Worm (Caenorhabditis elegans): ENCODE measurements around the gene clk-1.

DNA sequence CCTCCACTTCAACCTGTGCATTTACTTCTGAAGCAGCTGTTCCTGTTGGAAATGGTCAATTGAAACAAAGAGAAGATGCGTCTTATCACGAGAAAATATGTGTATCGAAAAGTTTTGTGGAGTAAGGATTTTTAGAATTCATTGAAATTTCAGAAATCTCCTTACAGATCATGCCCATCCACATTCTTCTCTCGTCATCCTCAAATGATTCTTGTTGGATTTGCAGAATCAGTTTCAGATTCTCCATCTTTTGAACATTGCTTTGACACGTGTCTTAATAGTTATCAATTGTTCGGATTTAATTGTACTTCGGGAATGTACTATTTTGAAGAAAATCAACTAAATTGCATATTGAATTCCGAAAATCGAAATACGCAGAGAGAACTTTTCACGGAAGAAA is 26.4 kb downstream of the clk-1 start:
- no peak for TF ChIP-seq aly-2 (tag; optimal IDR thresholded peaks at IDR 0.05)
- no peak for TF ChIP-seq nhr-237 (tag; optimal IDR thresholded peaks at IDR 0.05)
- no peak for TF ChIP-seq nhr-11 (tag; optimal IDR thresholded peaks at IDR 0.05)
- TF ChIP-seq elt-3 (tag; optimal IDR thresholded peaks at IDR 0.05) = no peak
- TF ChIP-seq ceh-16 (tag; optimal IDR thresholded peaks at IDR 0.05) = no peak
- no peak for TF ChIP-seq lsy-2 (tag; optimal IDR thresholded peaks at IDR 0.05)
- TF ChIP-seq nhr-21 (tag; optimal IDR thresholded peaks at IDR 0.05) = no peak
- TF ChIP-seq lin-39 (tag; optimal IDR thresholded peaks at IDR 0.05) = no peak
- no peak for TF ChIP-seq Y55F3AM.14 (GFP tag; optimal IDR thresholded peaks at IDR 0.05)
- TF ChIP-seq unc-55 (GFP tag; optimal IDR thresholded peaks at IDR 0.05) = no peak
- no peak for TF ChIP-seq sma-3 (GFP tag; optimal IDR thresholded peaks at IDR 0.05)
- no peak for TF ChIP-seq nhr-77 (tag; optimal IDR thresholded peaks at IDR 0.05)
- TF ChIP-seq ZK546.5 (tag; optimal IDR thresholded peaks at IDR 0.05) = no peak
